Worm (Caenorhabditis elegans): ENCODE measurements around the gene C03B1.7.
A peak's percentile ranks its signal among the peaks of the same experiment; 100 is the strongest.

- peak; percentile 40 for TF ChIP-seq pqm-1 (tag; optimal IDR thresholded peaks at IDR 0.05)
- TF ChIP-seq fax-1 (tag; optimal IDR thresholded peaks at IDR 0.05) = no peak
- no peak for TF ChIP-seq ceh-45 (GFP tag; IDR thresholded peaks at IDR 0.05)
Observed at ce11 chrX:6338446-6338845, 3.2 kb upstream of the C03B1.7 start.
